Worm (Caenorhabditis elegans) whole organism, L2 larva: ENCODE measurements around the gene F22F7.4.
A peak's percentile ranks its signal among the peaks of the same experiment; 100 is the strongest.

Source experiments
- C34F6.9 ChIP-seq: fragments of 150-350 bp; optimal IDR thresholded peaks from 2 replicates; lab custom pipeline; 2014; ENCODE audit warnings: missing biosample characterization, missing genetic modification characterization
- F13H6.1 ChIP-seq: sonication (generic microtip); optimal IDR thresholded peaks from 2 replicates; lab custom pipeline; 2016; ENCODE audit warnings: missing genetic modification characterization, missing compliant biosample characterization
- R02D3.7 ChIP-seq: fragments of 150-350 bp; optimal IDR thresholded peaks from 2 replicates; lab custom pipeline; 2014; ENCODE audit warnings: missing biosample characterization, missing genetic modification characterization
- Y55F3AM.14 ChIP-seq: fragments of 200-800 bp; sonication (Bioruptor generic); optimal IDR thresholded peaks from 2 replicates; lab custom pipeline; 2018; ENCODE audit warnings: mild to moderate bottlenecking, missing genetic modification characterization, missing compliant biosample characterization
- aly-2 ChIP-seq: fragments of 150-350 bp; optimal IDR thresholded peaks from 2 replicates; lab custom pipeline; 2014; ENCODE audit warnings: missing biosample characterization, missing genetic modification characterization
- ama-1 ChIP-seq: fragments of 150-350 bp; optimal IDR thresholded peaks from 2 replicates; lab custom pipeline; 2018; ENCODE audit warnings: inconsistent platforms
- blmp-1 ChIP-seq: sonication (generic microtip); optimal IDR thresholded peaks from 2 replicates; lab custom pipeline; 2017; ENCODE audit warnings: missing genetic modification characterization, mild to moderate bottlenecking, missing compliant biosample characterization, antibody characterized with exemption, moderate library complexity; ENCODE audit not compliant: insufficient read depth
- ceh-16 ChIP-seq: fragments of 150-350 bp; optimal IDR thresholded peaks from 2 replicates; lab custom pipeline; 2014; ENCODE audit warnings: missing biosample characterization, missing genetic modification characterization
- crh-2 ChIP-seq: sonication (generic microtip); optimal IDR thresholded peaks from 2 replicates; lab custom pipeline; 2017; ENCODE audit warnings: missing biosample characterization, missing genetic modification characterization
- egl-27 ChIP-seq: sonication (generic microtip); optimal IDR thresholded peaks from 3 replicates; lab custom pipeline; 2017; ENCODE audit warnings: missing biosample characterization, missing genetic modification reagents, missing genetic modification characterization
- elt-1 ChIP-seq: fragments of 150-350 bp; optimal IDR thresholded peaks from 2 replicates; lab custom pipeline; 2014; ENCODE audit warnings: missing biosample characterization, missing genetic modification characterization
- fos-1 ChIP-seq: fragments of 150-350 bp; optimal IDR thresholded peaks from 2 replicates; lab custom pipeline; 2014; ENCODE audit warnings: missing biosample characterization, missing genetic modification characterization
- gmeb-1 ChIP-seq: fragments of 150-350 bp; optimal IDR thresholded peaks from 2 replicates; lab custom pipeline; 2014; ENCODE audit warnings: missing biosample characterization, missing genetic modification characterization
- lin-11 ChIP-seq: fragments of 150-350 bp; sonication (generic microtip); optimal IDR thresholded peaks from 2 replicates; lab custom pipeline; 2014; ENCODE audit warnings: missing biosample characterization, missing genetic modification characterization, inconsistent platforms, mixed read lengths
- lin-13 ChIP-seq: fragments of 150-350 bp; optimal IDR thresholded peaks from 2 replicates; lab custom pipeline; 2014; ENCODE audit warnings: missing biosample characterization, missing genetic modification reagents, missing genetic modification characterization
- lin-39 ChIP-seq: fragments of 150-350 bp; optimal IDR thresholded peaks from 2 replicates; lab custom pipeline; 2014; ENCODE audit warnings: missing biosample characterization, missing genetic modification reagents, missing genetic modification characterization
- lsy-2 ChIP-seq, 2 experiments: fragments of 150-350 bp in 1 of 2; sonication (generic microtip) in 1 of 2; optimal IDR thresholded peaks; 2 replicates each; lab custom pipeline; 2014 to 2017; ENCODE audit warnings: missing biosample characterization in 2 of 2, missing genetic modification characterization in 2 of 2
- mbf-1 ChIP-seq: sonication (generic microtip); optimal IDR thresholded peaks from 2 replicates; lab custom pipeline; 2017; ENCODE audit warnings: missing biosample characterization, missing genetic modification characterization
- nhr-11 ChIP-seq: fragments of 150-350 bp; optimal IDR thresholded peaks from 2 replicates; lab custom pipeline; 2014; ENCODE audit warnings: missing biosample characterization, missing genetic modification characterization
- nhr-129 ChIP-seq: fragments of 150-350 bp; optimal IDR thresholded peaks from 2 replicates; lab custom pipeline; 2014; ENCODE audit warnings: missing biosample characterization, missing genetic modification characterization
- nhr-21 ChIP-seq: fragments of 150-350 bp; optimal IDR thresholded peaks from 2 replicates; lab custom pipeline; 2014; ENCODE audit warnings: missing biosample characterization, missing genetic modification characterization
- nhr-25 ChIP-seq: fragments of 150-350 bp; sonication (generic microtip); optimal IDR thresholded peaks from 3 replicates; lab custom pipeline; 2014; ENCODE audit warnings: missing biosample characterization, missing genetic modification characterization
- nhr-6 ChIP-seq: fragments of 150-350 bp; optimal IDR thresholded peaks from 2 replicates; lab custom pipeline; 2014; ENCODE audit warnings: missing biosample characterization, missing genetic modification characterization
- nhr-77 ChIP-seq: fragments of 150-350 bp; optimal IDR thresholded peaks from 2 replicates; lab custom pipeline; 2014; ENCODE audit warnings: missing biosample characterization, missing genetic modification characterization
- sem-4 ChIP-seq: fragments of 150-350 bp; optimal IDR thresholded peaks from 2 replicates; lab custom pipeline; 2014; ENCODE audit warnings: missing biosample characterization, missing genetic modification reagents, missing genetic modification characterization
- sma-3 ChIP-seq: sonication (generic microtip); optimal IDR thresholded peaks from 2 replicates; lab custom pipeline; 2016; ENCODE audit warnings: missing genetic modification reagents, missing genetic modification characterization, missing compliant biosample characterization
- sma-9 ChIP-seq, 2 experiments: fragments of 150-350 bp in 1 of 2; sonication (generic microtip) in 1 of 2; optimal IDR thresholded peaks; 2 replicates each; lab custom pipeline; 2014 to 2016; ENCODE audit warnings: missing genetic modification characterization in 2 of 2, mild to moderate bottlenecking in 1 of 2, missing biosample characterization in 1 of 2, missing compliant biosample characterization in 1 of 2, missing genetic modification reagents in 1 of 2, moderate library complexity in 1 of 2
- snpc-4 ChIP-seq: fragments of 150-350 bp; optimal IDR thresholded peaks from 2 replicates; lab custom pipeline; 2014; ENCODE audit warnings: missing biosample characterization, missing genetic modification characterization
- unc-55 ChIP-seq: fragments of 150-350 bp; sonication (generic microtip); optimal IDR thresholded peaks from 3 replicates; lab custom pipeline; 2014; ENCODE audit warnings: missing biosample characterization, missing genetic modification reagents, missing genetic modification characterization
- unc-62 ChIP-seq: fragments of 150-350 bp; optimal IDR thresholded peaks from 2 replicates; lab custom pipeline; 2014; ENCODE audit warnings: missing biosample characterization, missing genetic modification reagents, missing genetic modification characterization
- zag-1 ChIP-seq: fragments of 150-350 bp; optimal IDR thresholded peaks from 2 replicates; lab custom pipeline; 2014; ENCODE audit warnings: missing biosample characterization, missing genetic modification characterization
- ztf-1 ChIP-seq: fragments of 200-800 bp; sonication (Bioruptor generic); conservative IDR thresholded peaks from 2 replicates; pipeline ENCODE4 v1.3.6; 2022; ENCODE audit warnings: missing genetic modification characterization, missing compliant biosample characterization
- ztf-11 ChIP-seq: sonication (generic microtip); optimal IDR thresholded peaks from 2 replicates; lab custom pipeline; 2017; ENCODE audit warnings: missing biosample characterization, missing genetic modification characterization

Gene F22F7.4

ce11 chrV:2132675-2133074, 26.8 kb upstream of the F22F7.4 start:
- TF ChIP-seq zag-1 (tag; lab: Kevin White, UChicago) (no peak), R02D3.7 (tag; lab: Kevin White, UChicago) (no peak), sem-4 (tag; lab: Kevin White, UChicago) (no peak), egl-27 (tag; lab: Kevin White, UChicago) (no peak), nhr-11 (no peak), aly-2 (tag; lab: Kevin White, UChicago) (no peak), crh-2 (tag; lab: Kevin White, UChicago) (no peak), ztf-1 (GFP tag; lab: Robert Waterston, UW) (no peak), ceh-16 (tag; lab: Kevin White, UChicago) (no peak), sma-9 (GFP tag; optimal IDR thresholded peaks at IDR 0.05; lab: Kevin White, UChicago) (no peak), sma-9 (tag; optimal IDR thresholded peaks at IDR 0.05; lab: Kevin White, UChicago) (no peak), Y55F3AM.14 (GFP tag; lab: Kevin White, UChicago) (no peak)

- TF ChIP-seq crh-2 (tag; lab: Kevin White, UChicago) (peak; percentile 60), sma-9 (GFP tag; optimal IDR thresholded peaks at IDR 0.05; lab: Kevin White, UChicago) (peak; percentile 87), sma-9 (tag; optimal IDR thresholded peaks at IDR 0.05; lab: Kevin White, UChicago) (no peak), egl-27 (tag; lab: Kevin White, UChicago) (peak; percentile 30), ztf-11 (tag; lab: Kevin White, UChicago) (no peak), unc-62 (GFP tag; lab: Kevin White, UChicago) (no peak), nhr-25 (tag; lab: Kevin White, UChicago) (peak; percentile 19), unc-55 (GFP tag; lab: Kevin White, UChicago) (peak; percentile 64), nhr-129 (tag; lab: Kevin White, UChicago) (no peak), sem-4 (tag; lab: Kevin White, UChicago) (peak; percentile 11), blmp-1 (tag; lab: Kevin White, UChicago) (no peak), nhr-11 (no peak), lsy-2 (tag; optimal IDR thresholded peaks at IDR 0.05; lab: Kevin White, UChicago) (peak; percentile 52 to 81), nhr-21 (peak; percentile 12), C34F6.9 (tag; lab: Kevin White, UChicago) (peak; percentile 62), F13H6.1 (tag; lab: Kevin White, UChicago) (peak; percentile 70), lin-39 (tag; lab: Kevin White, UChicago) (no peak), fos-1 (no peak), zag-1 (tag; lab: Kevin White, UChicago) (no peak), lin-13 (peak; percentile 48), snpc-4 (peak; percentile 23), elt-1 (tag; lab: Kevin White, UChicago) (no peak), gmeb-1 (tag; lab: Kevin White, UChicago) (peak; percentile 88), Y55F3AM.14 (GFP tag; lab: Kevin White, UChicago) (no peak), aly-2 (tag; lab: Kevin White, UChicago) (no peak), nhr-6 (peak; percentile 39), lin-11 (tag; lab: Kevin White, UChicago) (no peak), sma-3 (GFP tag; lab: Kevin White, UChicago) (peak; percentile 63)
- TF ChIP-seq, all 48 proteins: peak for 15
Observed at ce11 chrV:2126996-2127585, 21.2 kb upstream of the F22F7.4 start, which contains the start of gene ldp-1. Gene ldp-1, plus strand, starts transcription at chrV:2127535.

- TF ChIP-seq ama-1 (lab: Kevin White, UChicago) (no peak), nhr-129 (tag; lab: Kevin White, UChicago) (peak; percentile 51)
Observed at ce11 chrV:2126554-2126953, 20.7 kb upstream of the F22F7.4 start.

ce11 chrV:2123164-2123563, 17.3 kb upstream of the F22F7.4 start:
- TF ChIP-seq fos-1 (peak; percentile 7), nhr-21 (no peak), mbf-1 (no peak)

ce11 chrV:2122517-2122916, 16.6 kb upstream of the F22F7.4 start, which contains the start of gene F22F7.2:
Gene F22F7.2, plus strand, starts transcription at chrV:2122782.
- no peak for TF ChIP-seq nhr-77
- peak; percentile 14 for TF ChIP-seq crh-2 (tag; lab: Kevin White, UChicago)
- TF ChIP-seq sma-9 (GFP tag; optimal IDR thresholded peaks at IDR 0.05; lab: Kevin White, UChicago), result peak; percentile 16
- TF ChIP-seq sma-9 (tag; optimal IDR thresholded peaks at IDR 0.05; lab: Kevin White, UChicago), result no peak
